Worm (Caenorhabditis elegans) whole organism, L4 larva: ENCODE results near the gene B0280.7.

Experiments used
- F10B5.3 ChIP-seq: sonication (generic microtip); optimal IDR thresholded peaks from 2 replicates; lab custom pipeline; 2016; ENCODE audit warnings: mild to moderate bottlenecking, missing genetic modification characterization, missing compliant biosample characterization
- F49E8.2 ChIP-seq: sonication (generic microtip); optimal IDR thresholded peaks from 2 replicates; lab custom pipeline; 2016; ENCODE audit warnings: missing compliant biosample characterization, mild to moderate bottlenecking, missing genetic modification characterization, borderline replicate concordance
- T26A8.4 ChIP-seq: fragments of 200-800 bp; sonication (Bioruptor generic); IDR thresholded peaks from 2 replicates; pipeline ENCODE4 v1.3.6; 2022; ENCODE audit warnings: missing genetic modification characterization, missing compliant biosample characterization
- ZK337.2 ChIP-seq: fragments of 200-800 bp; sonication (Bioruptor generic); IDR thresholded peaks from 2 replicates; pipeline ENCODE4 v1.3.6; 2022; ENCODE audit warnings: missing genetic modification reagents, missing genetic modification characterization, missing compliant biosample characterization
- attf-4 ChIP-seq: sonication (generic microtip); optimal IDR thresholded peaks from 3 replicates; lab custom pipeline; 2017; ENCODE audit warnings: missing biosample characterization, missing genetic modification characterization
- ceh-28 ChIP-seq: fragments of 150-350 bp; optimal IDR thresholded peaks from 2 replicates; lab custom pipeline; 2014; ENCODE audit warnings: missing biosample characterization, missing genetic modification reagents, missing genetic modification characterization
- ceh-44 ChIP-seq: fragments of 200-800 bp; sonication (Bioruptor generic); IDR thresholded peaks from 2 replicates; pipeline ENCODE4 v1.3.6; 2022; ENCODE audit warnings: missing genetic modification reagents, missing genetic modification characterization, missing compliant biosample characterization
- daf-16 ChIP-seq, 3 experiments: sonication (generic microtip); optimal IDR thresholded peaks; 2 replicates each; lab custom pipeline; 2016 to 2017; ENCODE audit warnings: missing genetic modification characterization in 3 of 3, missing genetic modification reagents in 3 of 3, mild to moderate bottlenecking in 2 of 3, missing compliant biosample characterization in 2 of 3, missing biosample characterization in 1 of 3, moderate library complexity in 1 of 3
- dmd-6 ChIP-seq: fragments of 200-800 bp; sonication (Bioruptor generic); IDR thresholded peaks from 2 replicates; pipeline ENCODE4 v1.3.6; 2022; ENCODE audit warnings: missing genetic modification reagents, missing genetic modification characterization, missing compliant biosample characterization
- dmd-8 ChIP-seq: fragments of 200-800 bp; sonication (Bioruptor generic); IDR thresholded peaks from 2 replicates; pipeline ENCODE4 v1.3.6; 2022; ENCODE audit warnings: missing genetic modification characterization, missing compliant biosample characterization
- dpl-1 ChIP-seq: fragments of 150-350 bp; optimal IDR thresholded peaks from 2 replicates; lab custom pipeline; 2014; ENCODE audit warnings: missing biosample characterization, missing genetic modification reagents, missing genetic modification characterization
- egl-27 ChIP-seq: sonication (generic microtip); optimal IDR thresholded peaks from 3 replicates; lab custom pipeline; 2017; ENCODE audit warnings: missing biosample characterization, missing genetic modification reagents, missing genetic modification characterization
- egl-43 ChIP-seq: fragments of 200-800 bp; sonication (Bioruptor generic); IDR thresholded peaks from 2 replicates; pipeline ENCODE4 v1.3.6; 2022; ENCODE audit warnings: missing genetic modification reagents, missing genetic modification characterization, missing compliant biosample characterization
- hif-1 ChIP-seq, 2 experiments: sonication (generic microtip); optimal IDR thresholded peaks; 2 replicates each; lab custom pipeline; 2016 to 2017; ENCODE audit warnings: missing compliant biosample characterization in 2 of 2, missing genetic modification characterization in 2 of 2, missing genetic modification reagents in 2 of 2, missing genotype in 2 of 2, mild to moderate bottlenecking in 1 of 2
- hlh-30 ChIP-seq: sonication (generic microtip); optimal IDR thresholded peaks from 2 replicates; lab custom pipeline; 2017; ENCODE audit warnings: antibody characterized with exemption, mild to moderate bottlenecking, missing genetic modification characterization, missing compliant biosample characterization; ENCODE audit not compliant: insufficient read depth
- lin-13 ChIP-seq: fragments of 150-350 bp; optimal IDR thresholded peaks from 2 replicates; lab custom pipeline; 2014; ENCODE audit warnings: missing biosample characterization, missing genetic modification reagents, missing genetic modification characterization
- lin-15B ChIP-seq: fragments of 150-350 bp; sonication (generic microtip); optimal IDR thresholded peaks from 3 replicates; lab custom pipeline; 2014; ENCODE audit warnings: missing biosample characterization, missing genetic modification characterization
- lin-38 ChIP-seq: fragments of 200-800 bp; sonication (Bioruptor generic); IDR thresholded peaks from 2 replicates; pipeline ENCODE4 v1.3.6; 2022; ENCODE audit warnings: missing genetic modification reagents, missing genetic modification characterization, missing compliant biosample characterization
- lsy-2 ChIP-seq, 2 experiments: fragments of 150-350 bp in 1 of 2; sonication (generic microtip) in 1 of 2; optimal IDR thresholded peaks; 2 replicates each; lab custom pipeline; 2014 to 2017; ENCODE audit warnings: missing biosample characterization in 2 of 2, missing genetic modification characterization in 2 of 2
- mes-2 ChIP-seq: sonication (generic microtip); optimal IDR thresholded peaks from 2 replicates; lab custom pipeline; 2016; ENCODE audit warnings: missing genotype, mild to moderate bottlenecking, missing genetic modification characterization, missing compliant biosample characterization; ENCODE audit not compliant: poor library complexity, severe bottlenecking
- mxl-3 ChIP-seq: fragments of 200-800 bp; sonication (Bioruptor generic); optimal IDR thresholded peaks from 2 replicates; lab custom pipeline; 2018; ENCODE audit warnings: mild to moderate bottlenecking, missing genetic modification characterization, missing compliant biosample characterization
- nhr-11 ChIP-seq: fragments of 150-350 bp; optimal IDR thresholded peaks from 2 replicates; lab custom pipeline; 2014; ENCODE audit warnings: missing biosample characterization, missing genetic modification characterization
- nhr-237 ChIP-seq: sonication (generic microtip); optimal IDR thresholded peaks from 2 replicates; lab custom pipeline; 2017; ENCODE audit warnings: missing biosample characterization, missing genetic modification characterization
- nhr-28 ChIP-seq: fragments of 150-350 bp; optimal IDR thresholded peaks from 2 replicates; lab custom pipeline; 2014; ENCODE audit warnings: missing biosample characterization, missing genetic modification characterization
- nhr-41 ChIP-seq: fragments of 200-800 bp; sonication (Bioruptor generic); IDR thresholded peaks from 2 replicates; pipeline ENCODE4 v1.3.6; 2022; ENCODE audit warnings: missing genetic modification reagents, missing genetic modification characterization, missing compliant biosample characterization
- nhr-77 ChIP-seq: fragments of 150-350 bp; optimal IDR thresholded peaks from 2 replicates; lab custom pipeline; 2014; ENCODE audit warnings: missing biosample characterization, missing genetic modification characterization
- pha-4 ChIP-seq, 2 experiments: fragments of 150-350 bp in 1 of 2; fragments of 200-800 bp in 1 of 2; sonication (Bioruptor generic) in 1 of 2; IDR thresholded peaks in 1 of 2; optimal IDR thresholded peaks in 1 of 2; 2 replicates each; pipeline versions ENCODE4 v1.3.6 to Lab custom; 2014 to 2022; ENCODE audit warnings: missing genetic modification characterization in 2 of 2, missing genetic modification reagents in 2 of 2, missing biosample characterization in 1 of 2, missing compliant biosample characterization in 1 of 2
- pqm-1 ChIP-seq: sonication (generic microtip); optimal IDR thresholded peaks from 2 replicates; lab custom pipeline; 2017; ENCODE audit warnings: missing biosample characterization, missing genetic modification characterization
- rbr-2 ChIP-seq: sonication (generic microtip); optimal IDR thresholded peaks from 2 replicates; lab custom pipeline; 2016; ENCODE audit warnings: missing genotype, missing genetic modification characterization, missing compliant biosample characterization
- snpc-1.2 ChIP-seq: fragments of 200-800 bp; sonication (Bioruptor generic); IDR thresholded peaks from 2 replicates; pipeline ENCODE4 v1.3.6; 2022; ENCODE audit warnings: missing genetic modification reagents, missing genetic modification characterization, missing compliant biosample characterization
- spr-3 ChIP-seq: fragments of 200-800 bp; sonication (Bioruptor generic); optimal IDR thresholded peaks from 2 replicates; lab custom pipeline; 2018; ENCODE audit warnings: mild to moderate bottlenecking, missing genetic modification characterization, missing compliant biosample characterization
- unc-130 ChIP-seq: sonication (generic microtip); optimal IDR thresholded peaks from 2 replicates; lab custom pipeline; 2016; ENCODE audit warnings: missing genetic modification reagents, missing genetic modification characterization, missing compliant biosample characterization
- vab-7 ChIP-seq: fragments of 200-800 bp; sonication (Bioruptor generic); IDR thresholded peaks from 2 replicates; pipeline ENCODE4 v1.3.6; 2022; ENCODE audit warnings: missing genetic modification reagents, missing genetic modification characterization, missing compliant biosample characterization
- zip-2 ChIP-seq: fragments of 150-350 bp; optimal IDR thresholded peaks from 2 replicates; lab custom pipeline; 2014; ENCODE audit warnings: missing biosample characterization, missing genetic modification characterization

Gene B0280.7

DNA sequence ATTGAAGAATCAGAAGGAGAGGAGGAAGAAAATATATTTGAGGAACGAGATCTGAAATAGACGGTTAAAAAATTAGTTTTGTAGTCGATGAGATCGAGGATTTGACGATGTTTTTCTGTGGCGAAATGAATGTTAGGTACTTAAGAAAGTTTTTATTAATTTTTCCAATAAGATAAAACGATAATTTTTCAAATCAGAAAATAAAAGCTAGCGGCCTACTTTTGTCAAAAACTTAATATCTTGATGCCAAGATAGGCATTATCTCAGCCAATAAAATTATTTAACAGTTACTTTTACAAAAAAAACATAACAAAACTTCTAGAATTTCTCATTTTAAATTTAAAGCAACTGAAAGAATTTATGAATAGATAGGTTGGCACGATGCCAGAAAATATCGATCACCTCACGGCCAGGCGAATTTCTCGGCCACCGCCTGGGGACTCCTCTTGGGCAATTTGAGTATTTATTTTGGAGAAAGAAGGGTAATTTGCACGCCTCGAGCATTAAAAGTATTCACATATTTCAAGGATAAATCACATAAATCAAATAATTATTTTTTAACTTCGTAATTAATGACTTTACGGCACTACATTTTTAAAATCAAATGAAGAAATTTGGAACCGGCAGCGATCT lies 23.9 kb downstream of the B0280.7 start, which contains the start of gene fubl-2:
fubl-2 (minus strand) TSS at position 51 of the 633 bp plus-strand sequence.
- no peak for TF ChIP-seq zip-2 (tag; lab: Kevin White, UChicago)
- no peak for TF ChIP-seq egl-43
- TF ChIP-seq unc-130 (GFP tag; lab: Kevin White, UChicago) = peak; percentile 79
- TF ChIP-seq dmd-6 = peak; percentile 27; the same call in 1 of the 2 replicates
- TF ChIP-seq vab-7 (GFP tag; lab: Robert Waterston, UW) = no peak
- TF ChIP-seq mxl-3 (GFP tag; lab: Kevin White, UChicago) = peak; percentile 33
- TF ChIP-seq lin-15B (tag; lab: Kevin White, UChicago) = no peak
- TF ChIP-seq nhr-11 = peak; percentile 6
- TF ChIP-seq lsy-2 (tag; optimal IDR thresholded peaks at IDR 0.05; lab: Kevin White, UChicago) = peak; percentile 22 to 89
- no peak for TF ChIP-seq T26A8.4 (GFP tag; lab: Robert Waterston, UW)
- TF ChIP-seq nhr-237 = no peak
- TF ChIP-seq rbr-2 = peak; percentile 42
- peak; percentile 98 for TF ChIP-seq mes-2
- TF ChIP-seq nhr-77 = peak; percentile 18
- peak; percentile 73 for TF ChIP-seq dpl-1
- peak in 1 of 2 experiments; percentile 88 for TF ChIP-seq hif-1 (tag; optimal IDR thresholded peaks at IDR 0.05; lab: Kevin White, UChicago)
- TF ChIP-seq hlh-30 (tag; lab: Kevin White, UChicago) = peak; percentile 49
- TF ChIP-seq lin-13 = peak; percentile 44
- TF ChIP-seq nhr-28 (tag; lab: Kevin White, UChicago) = peak; percentile 26
- TF ChIP-seq ceh-28 (tag; lab: Kevin White, UChicago) = peak; percentile 18

DNA sequence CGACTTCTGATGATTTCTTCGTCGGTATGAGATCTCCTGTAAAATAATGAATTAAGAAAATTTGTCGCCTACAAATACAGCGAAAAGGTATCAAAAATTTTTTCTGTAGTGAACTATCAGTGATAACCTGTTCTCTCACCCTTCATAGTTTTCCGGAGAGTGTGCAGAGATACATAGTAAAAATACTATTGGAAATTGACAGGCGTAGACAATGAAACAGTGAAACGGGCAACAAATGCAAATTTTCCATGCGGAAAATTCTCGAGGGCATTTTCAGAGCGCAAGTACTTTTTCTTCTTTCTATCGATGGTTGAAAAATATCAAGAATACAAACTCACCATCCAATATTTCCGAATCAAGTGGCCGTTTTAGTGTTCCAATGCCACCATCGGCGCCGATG lies 24.5 kb downstream of the B0280.7 start:
- TF ChIP-seq nhr-28 (tag; lab: Kevin White, UChicago) (peak; percentile 66), attf-4 (tag; lab: Kevin White, UChicago) (no peak), lin-15B (tag; lab: Kevin White, UChicago) (no peak), egl-27 (no peak), ceh-44 (GFP tag; lab: Robert Waterston, UW) (no peak), pqm-1 (tag; lab: Kevin White, UChicago) (no peak), F49E8.2 (tag; lab: Kevin White, UChicago) (no peak), pha-4 (GFP tag; IDR thresholded peaks at IDR 0.05; lab: Robert Waterston, UW) (no peak), pha-4 (tag; optimal IDR thresholded peaks at IDR 0.05; lab: Kevin White, UChicago) (no peak), F10B5.3 (tag; lab: Kevin White, UChicago) (no peak), spr-3 (GFP tag; lab: Kevin White, UChicago) (no peak), dmd-8 (GFP tag; lab: Robert Waterston, UW) (no peak), ZK337.2 (no peak), nhr-41 (no peak), daf-16 (GFP tag; optimal IDR thresholded peaks at IDR 0.05; lab: Kevin White, UChicago) (no peak), daf-16 (tag; optimal IDR thresholded peaks at IDR 0.05; lab: Kevin White, UChicago) (peak; percentile 18)

DNA sequence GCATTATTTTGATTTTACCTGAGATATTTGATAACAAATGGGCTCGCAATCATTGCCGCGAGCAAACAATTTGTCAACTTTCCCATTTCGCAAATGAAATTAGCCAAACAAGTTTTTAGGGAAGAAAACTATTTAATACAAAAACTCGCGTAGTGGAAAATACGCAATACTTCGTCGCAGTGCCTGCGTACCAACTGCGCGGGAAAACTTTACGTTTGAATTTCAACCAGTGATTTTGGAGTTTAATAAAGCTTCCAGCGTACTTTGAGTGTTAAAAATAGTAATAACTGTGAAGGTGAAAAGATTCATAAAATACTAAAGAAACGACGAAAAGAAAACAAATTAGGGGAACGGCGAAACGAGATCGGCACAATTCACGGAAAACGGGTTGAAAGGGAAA lies 26.8 kb downstream of the B0280.7 start, which contains the start of gene tofu-7:
tofu-7 (minus strand) TSS at position 111 of the 400 bp plus-strand sequence.
- TF ChIP-seq lin-38 (peak; percentile 11; the same call in 1 of the 2 replicates), snpc-1.2 (GFP tag; lab: Robert Waterston, UW) (no peak)

DNA sequence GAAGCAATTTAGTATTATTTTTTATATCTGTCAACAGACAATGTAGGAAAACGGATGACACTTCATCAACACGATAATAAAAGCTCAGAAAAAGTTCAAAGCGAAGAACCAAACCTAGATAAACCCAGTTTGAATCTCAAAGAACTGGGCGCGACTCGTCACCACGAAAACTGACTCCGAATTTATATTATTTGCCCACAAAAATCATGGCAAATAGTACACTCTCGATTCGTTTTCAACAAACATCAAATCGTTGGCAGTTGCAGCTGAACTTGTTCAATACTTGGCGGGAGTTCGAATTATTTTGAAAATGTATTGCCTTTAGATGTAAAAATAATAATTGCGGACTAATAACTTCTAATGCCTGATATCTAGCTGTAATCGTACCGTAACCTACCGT lies 28.6 kb downstream of the B0280.7 start:
- TF ChIP-seq pha-4 (GFP tag; IDR thresholded peaks at IDR 0.05; lab: Robert Waterston, UW) (no peak), pha-4 (tag; optimal IDR thresholded peaks at IDR 0.05; lab: Kevin White, UChicago) (no peak)
